Worm (Caenorhabditis elegans) whole organism, late embryonic: Measurements from ENCODE around the gene F54D8.10.

Experiments
- C08G9.2 ChIP-seq: sonication (generic microtip); optimal IDR thresholded peaks from 2 replicates; lab custom pipeline; 2016; ENCODE audit warnings: mild to moderate bottlenecking, missing genetic modification characterization, moderate library complexity, missing compliant biosample characterization
- F13H6.1 ChIP-seq: sonication (generic microtip); optimal IDR thresholded peaks from 2 replicates; lab custom pipeline; 2016; ENCODE audit warnings: missing genetic modification characterization, missing compliant biosample characterization
- T23F11.4 ChIP-seq: fragments of 200-800 bp; sonication (Bioruptor generic); optimal IDR thresholded peaks from 2 replicates; lab custom pipeline; 2018; ENCODE audit warnings: mild to moderate bottlenecking, missing genetic modification characterization, missing compliant biosample characterization
- ahr-1 ChIP-seq: sonication (generic microtip); optimal IDR thresholded peaks from 2 replicates; lab custom pipeline; 2016; ENCODE audit warnings: missing genetic modification characterization, missing compliant biosample characterization
- ama-1 ChIP-seq: fragments of 150-350 bp; optimal IDR thresholded peaks from 2 replicates; lab custom pipeline; 2014
- ceh-14 ChIP-seq: sonication (generic microtip); optimal IDR thresholded peaks from 2 replicates; lab custom pipeline; 2016; ENCODE audit warnings: missing genotype, missing genetic modification characterization, missing compliant biosample characterization
- ceh-18 ChIP-seq: sonication (generic microtip); optimal IDR thresholded peaks from 2 replicates; lab custom pipeline; 2016; ENCODE audit warnings: missing genetic modification characterization, missing compliant biosample characterization
- ceh-19 ChIP-seq: fragments of 200-800 bp; sonication (Bioruptor generic); optimal IDR thresholded peaks from 2 replicates; lab custom pipeline; 2018; ENCODE audit warnings: mild to moderate bottlenecking, missing genetic modification characterization, missing compliant biosample characterization
- ceh-2 ChIP-seq: sonication (generic microtip); optimal IDR thresholded peaks from 2 replicates; lab custom pipeline; 2016; ENCODE audit warnings: missing genotype, missing genetic modification characterization, missing compliant biosample characterization
- ceh-31 ChIP-seq: sonication (generic microtip); optimal IDR thresholded peaks from 2 replicates; lab custom pipeline; 2016; ENCODE audit warnings: missing genetic modification characterization, missing compliant biosample characterization
- ceh-34 ChIP-seq: sonication (generic microtip); optimal IDR thresholded peaks from 2 replicates; lab custom pipeline; 2016; ENCODE audit warnings: mild to moderate bottlenecking, missing genetic modification characterization, missing compliant biosample characterization
- ceh-48 ChIP-seq: sonication (generic microtip); optimal IDR thresholded peaks from 2 replicates; lab custom pipeline; 2016; ENCODE audit warnings: missing genetic modification characterization, inconsistent platforms, missing compliant biosample characterization
- ceh-9 ChIP-seq: sonication (generic microtip); optimal IDR thresholded peaks from 2 replicates; lab custom pipeline; 2016; ENCODE audit warnings: mild to moderate bottlenecking, missing genetic modification characterization, inconsistent platforms, missing compliant biosample characterization
- dve-1 ChIP-seq: sonication (generic microtip); optimal IDR thresholded peaks from 2 replicates; lab custom pipeline; 2017; ENCODE audit warnings: antibody characterized with exemption, mild to moderate bottlenecking, missing genetic modification characterization, missing compliant biosample characterization
- elt-2 ChIP-seq: sonication (generic microtip); optimal IDR thresholded peaks from 2 replicates; lab custom pipeline; 2016; ENCODE audit warnings: missing genetic modification reagents, missing genetic modification characterization, missing compliant biosample characterization
- elt-4 ChIP-seq: sonication (generic microtip); optimal IDR thresholded peaks from 2 replicates; lab custom pipeline; 2016; ENCODE audit warnings: missing genetic modification characterization, missing compliant biosample characterization
- ets-4 ChIP-seq: sonication (generic microtip); optimal IDR thresholded peaks from 2 replicates; lab custom pipeline; 2016; ENCODE audit warnings: missing genetic modification characterization, missing compliant biosample characterization
- eyg-1 ChIP-seq: sonication (generic microtip); optimal IDR thresholded peaks from 2 replicates; lab custom pipeline; 2016; ENCODE audit warnings: missing genotype, missing genetic modification characterization, missing compliant biosample characterization
- fax-1 ChIP-seq: sonication (generic microtip); optimal IDR thresholded peaks from 2 replicates; lab custom pipeline; 2016; ENCODE audit warnings: missing genotype, missing genetic modification characterization, missing compliant biosample characterization
- fkh-10 ChIP-seq: fragments of 150-350 bp; optimal IDR thresholded peaks from 2 replicates; lab custom pipeline; 2014; ENCODE audit warnings: missing biosample characterization, missing genetic modification reagents, missing genetic modification characterization
- hlh-15 ChIP-seq: sonication (generic microtip); optimal IDR thresholded peaks from 2 replicates; lab custom pipeline; 2016; ENCODE audit warnings: missing genetic modification characterization, missing compliant biosample characterization
- hlh-8 ChIP-seq: sonication (generic microtip); optimal IDR thresholded peaks from 2 replicates; lab custom pipeline; 2016; ENCODE audit warnings: missing genotype, missing genetic modification characterization, missing compliant biosample characterization
- lim-6 ChIP-seq: sonication (generic microtip); optimal IDR thresholded peaks from 2 replicates; lab custom pipeline; 2016; ENCODE audit warnings: missing genetic modification characterization, missing compliant biosample characterization
- nfya-1 ChIP-seq: sonication (generic microtip); optimal IDR thresholded peaks from 2 replicates; lab custom pipeline; 2017; ENCODE audit warnings: missing genetic modification characterization, mild to moderate bottlenecking, missing compliant biosample characterization, antibody characterized with exemption, moderate library complexity
- npax-4 ChIP-seq: sonication (generic microtip); optimal IDR thresholded peaks from 2 replicates; lab custom pipeline; 2016; ENCODE audit warnings: missing genetic modification characterization, missing compliant biosample characterization
- pag-3 ChIP-seq: sonication (generic microtip); optimal IDR thresholded peaks from 2 replicates; lab custom pipeline; 2016; ENCODE audit warnings: missing compliant biosample characterization, missing genetic modification characterization, borderline replicate concordance
- pax-1 ChIP-seq: fragments of 150-350 bp; optimal IDR thresholded peaks from 2 replicates; lab custom pipeline; 2014; ENCODE audit warnings: missing biosample characterization, missing genetic modification characterization
- pha-2 ChIP-seq: sonication (generic microtip); optimal IDR thresholded peaks from 2 replicates; lab custom pipeline; 2017; ENCODE audit warnings: mild to moderate bottlenecking, missing genetic modification characterization, missing compliant biosample characterization
- ref-2 ChIP-seq: sonication (generic microtip); optimal IDR thresholded peaks from 2 replicates; lab custom pipeline; 2016; ENCODE audit warnings: missing genetic modification characterization, missing compliant biosample characterization
- rnt-1 ChIP-seq: sonication (generic microtip); optimal IDR thresholded peaks from 2 replicates; lab custom pipeline; 2016; ENCODE audit warnings: missing genetic modification characterization, missing compliant biosample characterization
- sdc-2 ChIP-seq: sonication (generic microtip); optimal IDR thresholded peaks from 2 replicates; lab custom pipeline; 2016; ENCODE audit warnings: missing genotype, missing genetic modification characterization, missing compliant biosample characterization
- tbx-2 ChIP-seq: sonication (generic microtip); optimal IDR thresholded peaks from 2 replicates; lab custom pipeline; 2016; ENCODE audit warnings: missing genetic modification characterization, missing compliant biosample characterization
- tbx-7 ChIP-seq: sonication (generic microtip); optimal IDR thresholded peaks from 2 replicates; lab custom pipeline; 2016; ENCODE audit warnings: missing genotype, missing genetic modification characterization, missing compliant biosample characterization
- unc-42 ChIP-seq: sonication (generic microtip); optimal IDR thresholded peaks from 2 replicates; lab custom pipeline; 2016; ENCODE audit warnings: missing genotype, missing genetic modification characterization, missing compliant biosample characterization
- zip-5 ChIP-seq: sonication (generic microtip); optimal IDR thresholded peaks from 2 replicates; lab custom pipeline; 2016; ENCODE audit warnings: missing genetic modification characterization, missing compliant biosample characterization
- ztf-16 ChIP-seq: sonication (generic microtip); optimal IDR thresholded peaks from 2 replicates; lab custom pipeline; 2017; ENCODE audit warnings: missing genetic modification characterization, missing compliant biosample characterization

The F54D8.10 gene

ce11 chrIII:5102616-5103015, 8.0 kb downstream of the F54D8.10 start, which contains the start of gene F54D8.6:
Gene F54D8.6 (plus strand): TSS chrIII:5102985.
- TF ChIP-seq elt-2 (tag; lab: Kevin White, UChicago) (peak; percentile 31), ceh-31 (tag; lab: Kevin White, UChicago) (peak; percentile 76), ceh-2 (tag; lab: Kevin White, UChicago) (peak; percentile 45), tbx-2 (tag; lab: Kevin White, UChicago) (peak; percentile 37), T23F11.4 (GFP tag; lab: Kevin White, UChicago) (no peak), sdc-2 (tag; lab: Kevin White, UChicago) (no peak), zip-5 (tag; lab: Kevin White, UChicago) (peak; percentile 19), ceh-19 (peak; percentile 15), pha-2 (tag; lab: Kevin White, UChicago) (peak; percentile 2), hlh-8 (peak; percentile 6), unc-42 (tag; lab: Kevin White, UChicago) (peak; percentile 12), fax-1 (tag; lab: Kevin White, UChicago) (peak; percentile 4), ceh-48 (tag; lab: Kevin White, UChicago) (peak; percentile 71), ahr-1 (no peak), ets-4 (tag; lab: Kevin White, UChicago) (peak; percentile 77), nfya-1 (tag; lab: Kevin White, UChicago) (peak; percentile 1)

ce11 chrIII:5105485-5105884, 10.9 kb downstream of the F54D8.10 start:
- TF ChIP-seq zip-5 (tag; lab: Kevin White, UChicago), result no peak
- TF ChIP-seq dve-1 (tag; lab: Kevin White, UChicago), result no peak
- TF ChIP-seq elt-4 (tag; lab: Kevin White, UChicago), result no peak
- no peak for TF ChIP-seq ztf-16 (tag; lab: Kevin White, UChicago)
- TF ChIP-seq, all 69 proteins: peak for 0

ce11 chrIII:5106893-5107471, 12.4 kb downstream of the F54D8.10 start, which contains the start of gene dpy-17:
Gene dpy-17 (plus strand): TSS chrIII:5107330.
- peak; percentile 1 for TF ChIP-seq nfya-1 (tag; lab: Kevin White, UChicago)
- TF ChIP-seq pax-1 (tag; lab: Kevin White, UChicago), result no peak
- TF ChIP-seq ama-1, result peak; percentile 82
- TF ChIP-seq npax-4 (tag; lab: Kevin White, UChicago), result no peak
- no peak for TF ChIP-seq ztf-16 (tag; lab: Kevin White, UChicago)

- TF ChIP-seq C08G9.2 (tag; lab: Kevin White, UChicago) (peak; percentile 14), T23F11.4 (GFP tag; lab: Kevin White, UChicago) (peak; percentile 63), lim-6 (tag; lab: Kevin White, UChicago) (no peak), ceh-34 (peak; percentile 4)
These were observed 13.4 kb downstream of the F54D8.10 start for ce11 chrIII:5107959-5108358.

ce11 chrIII:5108746-5109145, 14.1 kb downstream of the F54D8.10 start:
- peak; percentile 6 for TF ChIP-seq F13H6.1 (tag; lab: Kevin White, UChicago)
- no peak for TF ChIP-seq pag-3
- TF ChIP-seq ceh-18, result peak; percentile 26
- peak; percentile 77 for TF ChIP-seq C08G9.2 (tag; lab: Kevin White, UChicago)
- TF ChIP-seq ceh-31 (tag; lab: Kevin White, UChicago), result peak; percentile 87
- peak; percentile 57 for TF ChIP-seq unc-42 (tag; lab: Kevin White, UChicago)
- TF ChIP-seq eyg-1 (tag; lab: Kevin White, UChicago), result no peak
- peak; percentile 63 for TF ChIP-seq tbx-2 (tag; lab: Kevin White, UChicago)
- peak; percentile 24 for TF ChIP-seq rnt-1
- TF ChIP-seq nfya-1 (tag; lab: Kevin White, UChicago), result peak; percentile 55
- peak; percentile 67 for TF ChIP-seq hlh-8
- no peak for TF ChIP-seq hlh-15 (tag; lab: Kevin White, UChicago)
- TF ChIP-seq tbx-7 (tag; lab: Kevin White, UChicago), result peak; percentile 35
- TF ChIP-seq ets-4 (tag; lab: Kevin White, UChicago), result peak; percentile 85
- TF ChIP-seq ref-2 (tag; lab: Kevin White, UChicago), result peak; percentile 26
- TF ChIP-seq zip-5 (tag; lab: Kevin White, UChicago), result peak; percentile 27
- TF ChIP-seq ceh-14 (tag; lab: Kevin White, UChicago), result no peak
- peak; percentile 5 for TF ChIP-seq ceh-34
- no peak for TF ChIP-seq ceh-9 (tag; lab: Kevin White, UChicago)
- TF ChIP-seq ceh-2 (tag; lab: Kevin White, UChicago), result peak; percentile 61
- TF ChIP-seq elt-2 (tag; lab: Kevin White, UChicago), result no peak
- TF ChIP-seq fkh-10 (GFP tag; lab: Kevin White, UChicago), result no peak
- TF ChIP-seq, all 69 proteins: peak for 15
